Fruit fly (Drosophila melanogaster) whole organism, embryonic: ENCODE data around the gene Setx.

ENCODE experiments used
- Atf-2 ChIP-seq: fragments of 200-800 bp; sonication (Bioruptor generic); optimal IDR thresholded peaks from 2 replicates; lab custom pipeline; 2016; ENCODE audit warnings: missing biosample characterization, missing genetic modification characterization
- Bgb ChIP-seq: fragments of 200-800 bp; sonication (Bioruptor generic); IDR thresholded peaks from 2 replicates; pipeline ENCODE4 v1.3.6; 2022; ENCODE audit warnings: missing biosample characterization, missing genetic modification characterization; ENCODE audit not compliant: partially characterized antibody
- CG10267 ChIP-seq: fragments of 200-800 bp; sonication (Bioruptor generic); optimal IDR thresholded peaks from 2 replicates; lab custom pipeline; 2018; ENCODE audit warnings: missing biosample characterization, mild to moderate bottlenecking, missing genetic modification characterization, moderate library complexity
- CG13287 ChIP-seq: fragments of 200-800 bp; sonication (Bioruptor generic); IDR thresholded peaks from 2 replicates; pipeline ENCODE4 v1.3.6; 2022; ENCODE audit warnings: missing biosample characterization, missing genetic modification characterization; ENCODE audit not compliant: partially characterized antibody
- CG14710 ChIP-seq: fragments of 200-800 bp; sonication (Bioruptor generic); optimal IDR thresholded peaks from 3 replicates; lab custom pipeline; 2019; ENCODE audit warnings: missing biosample characterization, mild to moderate bottlenecking, missing genetic modification characterization, moderate library complexity
- CG16813 ChIP-seq: fragments of 200-800 bp; sonication (Bioruptor generic); IDR thresholded peaks from 3 replicates; pipeline ENCODE4 v1.3.6; 2022; ENCODE audit warnings: missing biosample characterization, missing genetic modification characterization; ENCODE audit not compliant: partially characterized antibody
- CG18011 ChIP-seq: fragments of 200-800 bp; sonication (Bioruptor generic); optimal IDR thresholded peaks from 2 replicates; lab custom pipeline; 2017; ENCODE audit warnings: missing biosample characterization, missing genetic modification characterization, mild to moderate bottlenecking, moderate library complexity, missing genotype
- CG2116 ChIP-seq: fragments of 200-800 bp; sonication (Bioruptor generic); optimal IDR thresholded peaks from 3 replicates; lab custom pipeline; 2018; ENCODE audit warnings: missing biosample characterization, mild to moderate bottlenecking, missing genetic modification characterization
- CG42726 ChIP-seq: fragments of 200-800 bp; sonication (Bioruptor generic); IDR thresholded peaks from 2 replicates; pipeline ENCODE4 v1.3.6; 2022; ENCODE audit warnings: missing biosample characterization, missing genetic modification characterization; ENCODE audit not compliant: partially characterized antibody
- CG4282 ChIP-seq: fragments of 200-800 bp; sonication (Bioruptor generic); optimal IDR thresholded peaks from 2 replicates; lab custom pipeline; 2016; ENCODE audit warnings: missing biosample characterization, missing genetic modification characterization
- CG4360 ChIP-seq: fragments of 200-800 bp; sonication (Bioruptor generic); IDR thresholded peaks from 2 replicates; pipeline ENCODE4 v1.3.6; 2022; ENCODE audit warnings: missing biosample characterization, missing genetic modification characterization
- CG4617 ChIP-seq: fragments of 200-800 bp; sonication (Bioruptor generic); optimal IDR thresholded peaks from 3 replicates; lab custom pipeline; 2016; ENCODE audit warnings: missing biosample characterization, missing genetic modification characterization, borderline replicate concordance
- CG4707 ChIP-seq: fragments of 200-800 bp; sonication (Bioruptor generic); optimal IDR thresholded peaks from 2 replicates; lab custom pipeline; 2018; ENCODE audit warnings: missing biosample characterization, mild to moderate bottlenecking, missing genetic modification characterization, moderate library complexity
- CG6175 ChIP-seq: fragments of 200-800 bp; sonication (Bioruptor generic); IDR thresholded peaks from 3 replicates; pipeline ENCODE4 v1.3.6; 2022; ENCODE audit warnings: missing biosample characterization, missing genetic modification characterization
- CG6791 ChIP-seq: fragments of 200-800 bp; sonication (Bioruptor generic); IDR thresholded peaks from 3 replicates; pipeline ENCODE4 v1.3.6; 2022; ENCODE audit warnings: missing biosample characterization, missing genetic modification characterization; ENCODE audit not compliant: partially characterized antibody
- CG9932 ChIP-seq: fragments of 200-800 bp; sonication (Bioruptor generic); IDR thresholded peaks from 2 replicates; pipeline ENCODE4 v1.3.6; 2022; ENCODE audit warnings: missing biosample characterization, missing genetic modification characterization
- Doc3 ChIP-seq: fragments of 200-800 bp; sonication (Bioruptor generic); IDR thresholded peaks from 3 replicates; pipeline ENCODE4 v1.3.6; 2022; ENCODE audit warnings: missing biosample characterization, missing genetic modification characterization; ENCODE audit not compliant: partially characterized antibody
- Dp ChIP-seq: fragments of 200-800 bp; sonication (Bioruptor generic); optimal IDR thresholded peaks from 2 replicates; lab custom pipeline; 2018; ENCODE audit warnings: missing biosample characterization, mild to moderate bottlenecking, missing genetic modification characterization, moderate library complexity
- E2f1 ChIP-seq: fragments of 200-800 bp; sonication (Bioruptor generic); IDR thresholded peaks from 2 replicates; pipeline ENCODE4 v1.3.6; 2022; ENCODE audit warnings: missing biosample characterization, missing genetic modification characterization
- E2f2 ChIP-seq: fragments of 200-800 bp; sonication (Bioruptor generic); IDR thresholded peaks from 2 replicates; pipeline ENCODE4 v1.3.6; 2022; ENCODE audit warnings: missing biosample characterization, missing genetic modification characterization
- HmgD ChIP-seq: fragments of 200-800 bp; sonication (Bioruptor generic); optimal IDR thresholded peaks from 3 replicates; lab custom pipeline; 2016; ENCODE audit warnings: missing biosample characterization, missing genetic modification characterization
- MBD-R2 ChIP-seq: fragments of 200-800 bp; sonication (Bioruptor generic); IDR thresholded peaks from 2 replicates; pipeline ENCODE4 v1.3.6; 2022; ENCODE audit warnings: missing biosample characterization, missing genetic modification characterization
- Myb ChIP-seq: fragments of 200-800 bp; sonication (Bioruptor generic); optimal IDR thresholded peaks from 2 replicates; lab custom pipeline; 2016; ENCODE audit warnings: missing biosample characterization, missing genetic modification characterization
- NC2β ChIP-seq: fragments of 200-800 bp; sonication (Bioruptor generic); optimal IDR thresholded peaks from 2 replicates; lab custom pipeline; 2016; ENCODE audit warnings: missing biosample characterization, missing genetic modification characterization
- Sry-δ ChIP-seq: fragments of 200-800 bp; sonication (Bioruptor generic); optimal IDR thresholded peaks from 2 replicates; lab custom pipeline; 2016; ENCODE audit warnings: missing biosample characterization, missing genetic modification characterization
- Stat92E ChIP-seq, 3 experiments: fragments of >200 bp in 2 of 3; fragments of 200-800 bp in 1 of 3; sonication (Bioruptor generic) in 1 of 3; optimal IDR thresholded peaks; 2 replicates each; lab custom pipeline; 2017 to 2019; ENCODE audit warnings: missing biosample characterization in 3 of 3, missing genetic modification characterization in 3 of 3, mild to moderate bottlenecking in 1 of 3, moderate library complexity in 1 of 3
- TFAM ChIP-seq: fragments of 200-800 bp; sonication (Bioruptor generic); optimal IDR thresholded peaks from 2 replicates; lab custom pipeline; 2017; ENCODE audit warnings: missing biosample characterization, missing genetic modification characterization, inconsistent platforms
- Xrp1 ChIP-seq: fragments of 200-800 bp; sonication (Bioruptor generic); IDR thresholded peaks from 2 replicates; pipeline ENCODE4 v1.3.6; 2022; ENCODE audit warnings: missing biosample characterization, missing genetic modification characterization
- aop ChIP-seq: fragments of 200-800 bp; sonication (Bioruptor generic); IDR thresholded peaks from 2 replicates; pipeline ENCODE4 v1.3.6; 2022; ENCODE audit warnings: missing biosample characterization, missing genetic modification characterization
- ato ChIP-seq: fragments of 200-800 bp; sonication (Bioruptor generic); IDR thresholded peaks from 2 replicates; pipeline ENCODE4 v1.3.6; 2022; ENCODE audit warnings: missing biosample characterization, missing genetic modification characterization; ENCODE audit not compliant: partially characterized antibody
- az2 ChIP-seq: fragments of 200-800 bp; sonication (Bioruptor generic); optimal IDR thresholded peaks from 3 replicates; lab custom pipeline; 2016; ENCODE audit warnings: missing biosample characterization, missing genetic modification characterization
- bigmax ChIP-seq: fragments of 200-800 bp; sonication (Bioruptor generic); optimal IDR thresholded peaks from 2 replicates; lab custom pipeline; 2018; ENCODE audit warnings: missing biosample characterization, mild to moderate bottlenecking, missing genetic modification characterization
- crp ChIP-seq, 2 experiments: fragments of 200-800 bp; sonication (Bioruptor generic); optimal IDR thresholded peaks; 2 replicates in 1 of 2; 3 replicates in 1 of 2; lab custom pipeline; 2017; ENCODE audit warnings: missing biosample characterization in 2 of 2, missing genetic modification characterization in 2 of 2, mild to moderate bottlenecking in 1 of 2, moderate library complexity in 1 of 2
- emc ChIP-seq: fragments of 200-800 bp; sonication (Bioruptor generic); optimal IDR thresholded peaks from 2 replicates; lab custom pipeline; 2016; ENCODE audit warnings: missing biosample characterization, missing genetic modification characterization
- ftz-f1 ChIP-seq: fragments of 200-800 bp; sonication (Bioruptor generic); optimal IDR thresholded peaks from 2 replicates; lab custom pipeline; 2016; ENCODE audit warnings: missing biosample characterization, missing genetic modification characterization
- gsb-n ChIP-seq: fragments of 200-800 bp; sonication (Bioruptor generic); optimal IDR thresholded peaks from 3 replicates; lab custom pipeline; 2018; ENCODE audit warnings: missing biosample characterization, mild to moderate bottlenecking, missing genetic modification characterization
- hbn ChIP-seq: fragments of 200-800 bp; sonication (Bioruptor generic); IDR thresholded peaks from 2 replicates; pipeline ENCODE4 v1.3.6; 2022; ENCODE audit warnings: missing biosample characterization, missing genetic modification characterization; ENCODE audit not compliant: partially characterized antibody
- inv ChIP-seq: fragments of 200-800 bp; sonication (Bioruptor generic); IDR thresholded peaks from 2 replicates; pipeline ENCODE4 v1.3.6; 2022; ENCODE audit warnings: missing biosample characterization, missing genetic modification characterization; ENCODE audit not compliant: partially characterized antibody
- ken ChIP-seq: fragments of 200-800 bp; sonication (Bioruptor generic); IDR thresholded peaks from 3 replicates; pipeline ENCODE4 v1.3.6; 2022; ENCODE audit warnings: missing biosample characterization, missing genetic modification characterization
- lbe ChIP-seq: fragments of 200-800 bp; sonication (Bioruptor generic); optimal IDR thresholded peaks from 2 replicates; lab custom pipeline; 2016; ENCODE audit warnings: missing biosample characterization, mild to moderate bottlenecking, missing genetic modification characterization
- nmo ChIP-seq: fragments of 200-800 bp; sonication (Bioruptor generic); optimal IDR thresholded peaks from 2 replicates; lab custom pipeline; 2018; ENCODE audit warnings: missing biosample characterization, mild to moderate bottlenecking, missing genetic modification characterization, moderate library complexity
- salm ChIP-seq: fragments of 200-800 bp; sonication (Bioruptor generic); optimal IDR thresholded peaks from 2 replicates; lab custom pipeline; 2018; ENCODE audit warnings: missing biosample characterization, mild to moderate bottlenecking, missing genetic modification characterization
- sens ChIP-seq: fragments of 200-800 bp; sonication (Bioruptor generic); peaks from one replicate; lab custom pipeline; 2016; ENCODE audit warnings: missing biosample characterization, missing genetic modification characterization
- stwl ChIP-seq: fragments of 200-800 bp; sonication (Bioruptor generic); optimal IDR thresholded peaks from 3 replicates; lab custom pipeline; 2018; ENCODE audit warnings: missing biosample characterization, mild to moderate bottlenecking, missing genetic modification characterization, moderate library complexity
- tin ChIP-seq: fragments of 200-800 bp; sonication (Bioruptor generic); optimal IDR thresholded peaks from 3 replicates; lab custom pipeline; 2016; ENCODE audit warnings: missing biosample characterization, missing genetic modification characterization
- trh ChIP-seq: fragments of 200-800 bp; sonication (Bioruptor generic); optimal IDR thresholded peaks from 2 replicates; lab custom pipeline; 2016; ENCODE audit warnings: missing biosample characterization, missing genetic modification characterization
- unc-4 ChIP-seq: fragments of 200-800 bp; sonication (Bioruptor generic); IDR thresholded peaks from 2 replicates; pipeline ENCODE4 v1.3.6; 2022; ENCODE audit warnings: missing biosample characterization, missing genetic modification characterization; ENCODE audit not compliant: partially characterized antibody
- vfl ChIP-seq: fragments of 200-800 bp; sonication (Bioruptor generic); optimal IDR thresholded peaks from 2 replicates; lab custom pipeline; 2016; ENCODE audit warnings: missing biosample characterization, missing genetic modification characterization
- vvl ChIP-seq: fragments of 200-800 bp; sonication (Bioruptor generic); IDR thresholded peaks from 2 replicates; pipeline ENCODE4 v1.3.6; 2022; ENCODE audit warnings: missing biosample characterization, missing genetic modification characterization

The Setx gene

dm6 chr3L:8175818-8176217 is 38.5 kb upstream of the Setx start, which contains the start of gene RecQ4 (continued):
- TF ChIP-seq CG2116 (GFP tag; lab: Kevin White, UChicago) = peak; percentile 40
- peak; percentile 19 to 80 for TF ChIP-seq crp (GFP tag; optimal IDR thresholded peaks at IDR 0.05; lab: Kevin White, UChicago)
- no peak for TF ChIP-seq Atf-2
- TF ChIP-seq CG4617 (GFP tag; lab: Kevin White, UChicago) = peak; percentile 8
- TF ChIP-seq vvl (GFP tag; lab: Robert Waterston, UW) = peak; percentile 19; the same call in 1 of the 2 replicates
- peak; percentile 45 for TF ChIP-seq Sry-δ
- 0 out of 3 replicates have a peak, but pooled peaks have one; percentile 26 for TF ChIP-seq Doc3 (GFP tag; lab: Robert Waterston, UW)
- TF ChIP-seq Xrp1 (GFP tag; lab: Robert Waterston, UW) = 0 out of 2 replicates have a peak, but pooled peaks have one; percentile 15
- peak; percentile 77 for TF ChIP-seq stwl (tag; lab: Kevin White, UChicago)
- peak; percentile 58 for TF ChIP-seq CG16813
- no peak for TF ChIP-seq TFAM (GFP tag; lab: Kevin White, UChicago)
- peak; percentile 29; the same call in 1 of the 2 replicates for TF ChIP-seq inv
- peak; percentile 100 for TF ChIP-seq CG4707 (GFP tag; lab: Kevin White, UChicago)
- peak; percentile 17 for TF ChIP-seq CG18011 (GFP tag; lab: Kevin White, UChicago)
- TF ChIP-seq lbe (GFP tag; lab: Kevin White, UChicago) = no peak
- no peak for TF ChIP-seq ken (GFP tag; lab: Robert Waterston, UW)
- TF ChIP-seq CG4360 = no peak
- peak; percentile 32 for TF ChIP-seq CG14710
- TF ChIP-seq CG10267 (tag; lab: Kevin White, UChicago) = peak; percentile 31
- TF ChIP-seq E2f2 (GFP tag; lab: Robert Waterston, UW) = peak; percentile 97
- TF ChIP-seq E2f1 (GFP tag; lab: Robert Waterston, UW) = peak; percentile 90
- TF ChIP-seq az2 (GFP tag; lab: Kevin White, UChicago) = no peak
- TF ChIP-seq gsb-n = no peak
- 0 out of 2 replicates have a peak, but pooled peaks have one; percentile 29 for TF ChIP-seq unc-4 (GFP tag; lab: Robert Waterston, UW)
- peak; percentile 52; the same call in 1 of the 2 replicates for TF ChIP-seq CG42726 (GFP tag; lab: Robert Waterston, UW)
- peak; percentile 46 for TF ChIP-seq Myb (GFP tag; lab: Kevin White, UChicago)
- TF ChIP-seq bigmax = peak; percentile 54
- peak; percentile 65 for TF ChIP-seq CG4282 (GFP tag; lab: Kevin White, UChicago)
- peak in 1 of 3 experiments; percentile 1 for TF ChIP-seq Stat92E (GFP tag; optimal IDR thresholded peaks at IDR 0.05; lab: Kevin White, UChicago)
- TF ChIP-seq hbn (GFP tag; lab: Robert Waterston, UW) = peak; percentile 25; the same call in 1 of the 2 replicates
- peak; percentile 78 for TF ChIP-seq MBD-R2
- peak; percentile 42 for TF ChIP-seq nmo (GFP tag; lab: Kevin White, UChicago)
- no peak for TF ChIP-seq salm
- peak; percentile 51; the same call in 1 of the 2 replicates for TF ChIP-seq CG13287 (GFP tag; lab: Robert Waterston, UW)
- TF ChIP-seq ftz-f1 (GFP tag; lab: Kevin White, UChicago) = peak; percentile 9
- peak; percentile 39; the same call in 1 of the 2 replicates for TF ChIP-seq Bgb
- TF ChIP-seq emc (GFP tag; lab: Kevin White, UChicago) = no peak
- no peak for TF ChIP-seq NC2β (GFP tag; lab: Kevin White, UChicago)
- TF ChIP-seq sens = peak; percentile 77
- peak; percentile 25 for TF ChIP-seq tin (GFP tag; lab: Kevin White, UChicago)
- peak; percentile 48 for TF ChIP-seq vfl
- TF ChIP-seq aop (GFP tag; lab: Robert Waterston, UW) = no peak
- 0 out of 2 replicates have a peak, but pooled peaks have one; percentile 24 for TF ChIP-seq CG9932 (GFP tag; lab: Robert Waterston, UW)
- no peak for TF ChIP-seq CG6175
- peak; percentile 48 for TF ChIP-seq HmgD (GFP tag; lab: Kevin White, UChicago)
- TF ChIP-seq Dp (GFP tag; lab: Kevin White, UChicago) = peak; percentile 97
- peak; percentile 37; the same call in 1 of the 3 replicates for TF ChIP-seq CG6791 (GFP tag; lab: Robert Waterston, UW)
- TF ChIP-seq ato = no peak
- no peak for TF ChIP-seq trh (GFP tag; lab: Kevin White, UChicago)
